Fruit fly (Drosophila melanogaster): Measurements from ENCODE around the gene CG5984.

dm6 chr3R:27272233-27272632, 24.4 kb upstream of the CG5984 start:
- no peak for TF ChIP-seq pan (optimal IDR thresholded peaks at IDR 0.05)
- TF ChIP-seq Hnf4 (GFP tag; optimal IDR thresholded peaks at IDR 0.05) = no peak
- TF ChIP-seq CG32264 (GFP tag; optimal IDR thresholded peaks at IDR 0.05) = no peak
- no peak for TF ChIP-seq CrebA (GFP tag; optimal IDR thresholded peaks at IDR 0.05; ENCODE audit: borderline replicate concordance)
- TF ChIP-seq GATAd (GFP tag; optimal IDR thresholded peaks at IDR 0.05) = no peak
- no peak for TF ChIP-seq fru (GFP tag; optimal IDR thresholded peaks at IDR 0.05)
- no peak for TF ChIP-seq N (GFP tag; optimal IDR thresholded peaks at IDR 0.05)
- TF ChIP-seq h (GFP tag; optimal IDR thresholded peaks at IDR 0.05) = no peak
- TF ChIP-seq dsf (GFP tag; optimal IDR thresholded peaks at IDR 0.05; ENCODE audit: borderline replicate concordance) = no peak
- no peak for TF ChIP-seq rgr (GFP tag; optimal IDR thresholded peaks at IDR 0.05)
- TF ChIP-seq sage (GFP tag; optimal IDR thresholded peaks at IDR 0.05) = no peak
- no peak for TF ChIP-seq Rel (GFP tag; optimal IDR thresholded peaks at IDR 0.05)
- no peak for TF ChIP-seq Rel (tag; optimal IDR thresholded peaks at IDR 0.05)

All from whole organism, wandering third instar larva.